Fruit fly (Drosophila melanogaster) S2 (cell line): ENCODE measurements around the gene Vha100-4.

Experiments
- CG8478 ChIP-seq: fragments of >200 bp; optimal IDR thresholded peaks from 2 replicates; lab custom pipeline; 2018
- CTCF ChIP-seq, 2 experiments: fragments of >200 bp; optimal IDR thresholded peaks; 2 replicates each; lab custom pipeline; 2018

dm6 chr3R:18371346-18371745 is 18.3 kb downstream of the Vha100-4 start:
- TF ChIP-seq CTCF (optimal IDR thresholded peaks at IDR 0.05; lab: Kevin White, UChicago), result no peak
- TF ChIP-seq CG8478 (lab: Kevin White, UChicago), result no peak
